Worm (Caenorhabditis elegans) whole organism, L4/young adult: ENCODE data around the gene pgam-5.

Source experiments
- W03F9.2 ChIP-seq: fragments of 150-350 bp; optimal IDR thresholded peaks from 2 replicates; lab custom pipeline; 2014; ENCODE audit warnings: missing biosample characterization, missing genetic modification characterization
- dao-5 ChIP-seq: sonication (generic microtip); optimal IDR thresholded peaks from 2 replicates; lab custom pipeline; 2016; ENCODE audit warnings: missing genotype, missing genetic modification characterization, moderate library complexity, missing compliant biosample characterization
- him-1 ChIP-seq: sonication (generic microtip); optimal IDR thresholded peaks from 2 replicates; lab custom pipeline; 2016; ENCODE audit warnings: missing genotype, missing genetic modification reagents, missing genetic modification characterization, missing compliant biosample characterization

ce11 chrII:7618212-7618611 lies 19.7 kb upstream of the pgam-5 start:
- TF ChIP-seq W03F9.2 (tag; lab: Kevin White, UChicago), result no peak
- no peak for TF ChIP-seq him-1 (tag; lab: Kevin White, UChicago)
- no peak for TF ChIP-seq dao-5 (tag; lab: Kevin White, UChicago)
